Fruit fly (Drosophila melanogaster): Measurements from ENCODE around the gene Arl8.

dm6 chr3R:8153958-8154606, 27.7 kb downstream of the Arl8 start:
- TF ChIP-seq ttk (optimal IDR thresholded peaks at IDR 0.05) (no peak), h (optimal IDR thresholded peaks at IDR 0.05) (no peak), Myc (optimal IDR thresholded peaks at IDR 0.05) (no peak), insv (optimal IDR thresholded peaks at IDR 0.05) (no peak)

Measured in Kc167 (cell line).